Worm (Caenorhabditis elegans) whole organism, L4 larva: Measurements from ENCODE around the gene mau-8.

ENCODE experiments used
- D1046.2 ChIP-seq: fragments of 200-800 bp; sonication (Bioruptor generic); IDR thresholded peaks from 2 replicates; pipeline ENCODE4 v1.3.6; 2022; ENCODE audit warnings: missing genetic modification characterization, missing compliant biosample characterization
- F10B5.3 ChIP-seq: sonication (generic microtip); optimal IDR thresholded peaks from 2 replicates; lab custom pipeline; 2016; ENCODE audit warnings: mild to moderate bottlenecking, missing genetic modification characterization, missing compliant biosample characterization
- F37D6.2 ChIP-seq: sonication (generic microtip); optimal IDR thresholded peaks from 2 replicates; lab custom pipeline; 2016; ENCODE audit warnings: mild to moderate bottlenecking, missing genetic modification characterization, missing compliant biosample characterization
- F49E8.2 ChIP-seq: sonication (generic microtip); optimal IDR thresholded peaks from 2 replicates; lab custom pipeline; 2016; ENCODE audit warnings: missing compliant biosample characterization, mild to moderate bottlenecking, missing genetic modification characterization, borderline replicate concordance
- R02D3.7 ChIP-seq: fragments of 150-350 bp; sonication (generic microtip); optimal IDR thresholded peaks from 3 replicates; lab custom pipeline; 2014; ENCODE audit warnings: missing biosample characterization, missing genetic modification characterization
- T20F7.1 ChIP-seq: fragments of 200-800 bp; sonication (Bioruptor generic); optimal IDR thresholded peaks from 2 replicates; lab custom pipeline; 2018; ENCODE audit warnings: mild to moderate bottlenecking, missing genetic modification characterization, missing compliant biosample characterization
- T26A8.4 ChIP-seq: fragments of 200-800 bp; sonication (Bioruptor generic); IDR thresholded peaks from 2 replicates; pipeline ENCODE4 v1.3.6; 2022; ENCODE audit warnings: missing genetic modification characterization, missing compliant biosample characterization
- Y105C5A.15 ChIP-seq: fragments of 200-800 bp; sonication (Bioruptor generic); IDR thresholded peaks from 2 replicates; pipeline ENCODE4 v1.3.6; 2022; ENCODE audit warnings: missing genetic modification characterization, missing compliant biosample characterization
- Y48G9A.11 ChIP-seq: fragments of 200-800 bp; sonication (Bioruptor generic); IDR thresholded peaks from 2 replicates; pipeline ENCODE4 v1.3.6; 2022; ENCODE audit warnings: missing genetic modification reagents, missing genetic modification characterization, missing compliant biosample characterization
- Y5F2A.4 ChIP-seq: fragments of 200-800 bp; sonication (Bioruptor generic); optimal IDR thresholded peaks from 2 replicates; lab custom pipeline; 2018; ENCODE audit warnings: mild to moderate bottlenecking, missing genetic modification characterization, missing compliant biosample characterization
- ZK337.2 ChIP-seq: fragments of 200-800 bp; sonication (Bioruptor generic); IDR thresholded peaks from 2 replicates; pipeline ENCODE4 v1.3.6; 2022; ENCODE audit warnings: missing genetic modification reagents, missing genetic modification characterization, missing compliant biosample characterization
- ZK546.5 ChIP-seq, 2 experiments: sonication (generic microtip); optimal IDR thresholded peaks; 2 replicates each; lab custom pipeline; 2017; ENCODE audit warnings: missing biosample characterization in 2 of 2, missing genetic modification characterization in 2 of 2
- aha-1 ChIP-seq: fragments of 150-350 bp; peaks from one replicate; lab custom pipeline; 2014; ENCODE audit warnings: missing biosample characterization, missing genetic modification characterization
- ama-1 ChIP-seq: fragments of 150-350 bp; optimal IDR thresholded peaks from 2 replicates; lab custom pipeline; 2014; ENCODE audit warnings: inconsistent platforms, mixed read lengths
- arid-1 ChIP-seq: fragments of 200-800 bp; sonication (Bioruptor generic); conservative IDR thresholded peaks from 2 replicates; pipeline ENCODE4 v1.3.6; 2022; ENCODE audit warnings: missing genetic modification reagents, missing genetic modification characterization, missing compliant biosample characterization
- ceh-62 ChIP-seq: sonication (generic microtip); optimal IDR thresholded peaks from 2 replicates; lab custom pipeline; 2017; ENCODE audit warnings: missing biosample characterization, missing genetic modification characterization
- ceh-82 ChIP-seq: sonication (generic microtip); optimal IDR thresholded peaks from 2 replicates; lab custom pipeline; 2017; ENCODE audit warnings: missing biosample characterization, missing genetic modification characterization
- cey-2 ChIP-seq: sonication (generic microtip); optimal IDR thresholded peaks from 3 replicates; lab custom pipeline; 2017; ENCODE audit warnings: missing genetic modification characterization, mild to moderate bottlenecking, missing compliant biosample characterization, antibody characterized with exemption, borderline replicate concordance; ENCODE audit not compliant: insufficient read depth
- daf-19 ChIP-seq: fragments of 200-800 bp; sonication (Bioruptor generic); conservative IDR thresholded peaks from 2 replicates; pipeline ENCODE4 v1.3.6; 2022; ENCODE audit warnings: missing genetic modification characterization, missing compliant biosample characterization
- dmd-6 ChIP-seq: fragments of 200-800 bp; sonication (Bioruptor generic); IDR thresholded peaks from 2 replicates; pipeline ENCODE4 v1.3.6; 2022; ENCODE audit warnings: missing genetic modification reagents, missing genetic modification characterization, missing compliant biosample characterization
- duxl-1 ChIP-seq: sonication (generic microtip); optimal IDR thresholded peaks from 2 replicates; lab custom pipeline; 2016; ENCODE audit warnings: mild to moderate bottlenecking, missing genetic modification characterization, moderate library complexity, missing compliant biosample characterization; ENCODE audit not compliant: poor library complexity
- egl-43 ChIP-seq: fragments of 200-800 bp; sonication (Bioruptor generic); IDR thresholded peaks from 2 replicates; pipeline ENCODE4 v1.3.6; 2022; ENCODE audit warnings: missing genetic modification reagents, missing genetic modification characterization, missing compliant biosample characterization
- hif-1 ChIP-seq, 2 experiments: sonication (generic microtip); optimal IDR thresholded peaks; 2 replicates each; lab custom pipeline; 2016 to 2017; ENCODE audit warnings: missing compliant biosample characterization in 2 of 2, missing genetic modification characterization in 2 of 2, missing genetic modification reagents in 2 of 2, missing genotype in 2 of 2, mild to moderate bottlenecking in 1 of 2
- hlh-11 ChIP-seq: fragments of 200-800 bp; sonication (Bioruptor generic); optimal IDR thresholded peaks from 2 replicates; lab custom pipeline; 2018; ENCODE audit warnings: mild to moderate bottlenecking, missing genetic modification characterization, missing compliant biosample characterization
- jun-1 ChIP-seq: fragments of 150-350 bp; optimal IDR thresholded peaks from 2 replicates; lab custom pipeline; 2014; ENCODE audit warnings: missing biosample characterization, missing genetic modification reagents, missing genetic modification characterization
- lim-7 ChIP-seq: fragments of 200-800 bp; sonication (Bioruptor generic); IDR thresholded peaks from 2 replicates; pipeline ENCODE4 v1.3.6; 2022; ENCODE audit warnings: missing genetic modification characterization, missing compliant biosample characterization
- lin-15B ChIP-seq: fragments of 150-350 bp; sonication (generic microtip); optimal IDR thresholded peaks from 3 replicates; lab custom pipeline; 2014; ENCODE audit warnings: missing biosample characterization, missing genetic modification characterization
- lin-38 ChIP-seq: fragments of 200-800 bp; sonication (Bioruptor generic); IDR thresholded peaks from 2 replicates; pipeline ENCODE4 v1.3.6; 2022; ENCODE audit warnings: missing genetic modification reagents, missing genetic modification characterization, missing compliant biosample characterization
- lin-39 ChIP-seq: fragments of 150-350 bp; optimal IDR thresholded peaks from 2 replicates; lab custom pipeline; 2014; ENCODE audit warnings: missing biosample characterization, missing genetic modification reagents, missing genetic modification characterization
- lsy-2 ChIP-seq, 2 experiments: fragments of 150-350 bp in 1 of 2; sonication (generic microtip) in 1 of 2; optimal IDR thresholded peaks; 2 replicates each; lab custom pipeline; 2014 to 2017; ENCODE audit warnings: missing biosample characterization in 2 of 2, missing genetic modification characterization in 2 of 2
- madf-9 ChIP-seq: fragments of 200-800 bp; sonication (Bioruptor generic); conservative IDR thresholded peaks from 2 replicates; pipeline ENCODE4 v1.3.6; 2022; ENCODE audit warnings: missing genetic modification reagents, missing genetic modification characterization, missing compliant biosample characterization
- mdt-29 ChIP-seq: fragments of 200-800 bp; sonication (Bioruptor generic); IDR thresholded peaks from 2 replicates; pipeline ENCODE4 v1.3.6; 2022; ENCODE audit warnings: missing genetic modification reagents, missing genetic modification characterization, missing compliant biosample characterization
- mep-1 ChIP-seq: fragments of 150-350 bp; sonication (generic microtip); optimal IDR thresholded peaks from 3 replicates; lab custom pipeline; 2014; ENCODE audit warnings: missing biosample characterization, missing genetic modification characterization
- mes-2 ChIP-seq: sonication (generic microtip); optimal IDR thresholded peaks from 2 replicates; lab custom pipeline; 2016; ENCODE audit warnings: missing genotype, mild to moderate bottlenecking, missing genetic modification characterization, missing compliant biosample characterization; ENCODE audit not compliant: poor library complexity, severe bottlenecking
- mxl-2 ChIP-seq: fragments of 200-800 bp; sonication (Bioruptor generic); conservative IDR thresholded peaks from 2 replicates; pipeline ENCODE4 v1.3.6; 2022; ENCODE audit warnings: missing genetic modification reagents, missing genetic modification characterization, missing compliant biosample characterization
- nhr-10 ChIP-seq: fragments of 150-350 bp; optimal IDR thresholded peaks from 2 replicates; lab custom pipeline; 2014; ENCODE audit warnings: missing biosample characterization, missing genetic modification characterization
- nhr-102 ChIP-seq: sonication (generic microtip); optimal IDR thresholded peaks from 2 replicates; lab custom pipeline; 2016; ENCODE audit warnings: mild to moderate bottlenecking, missing genetic modification characterization, moderate library complexity, missing compliant biosample characterization
- nhr-11 ChIP-seq: fragments of 150-350 bp; optimal IDR thresholded peaks from 2 replicates; lab custom pipeline; 2014; ENCODE audit warnings: missing biosample characterization, missing genetic modification characterization
- nhr-237 ChIP-seq: sonication (generic microtip); optimal IDR thresholded peaks from 2 replicates; lab custom pipeline; 2017; ENCODE audit warnings: missing biosample characterization, missing genetic modification characterization
- nhr-28 ChIP-seq: fragments of 150-350 bp; optimal IDR thresholded peaks from 2 replicates; lab custom pipeline; 2014; ENCODE audit warnings: missing biosample characterization, missing genetic modification characterization
- nhr-41 ChIP-seq: fragments of 200-800 bp; sonication (Bioruptor generic); IDR thresholded peaks from 2 replicates; pipeline ENCODE4 v1.3.6; 2022; ENCODE audit warnings: missing genetic modification reagents, missing genetic modification characterization, missing compliant biosample characterization
- nhr-42 ChIP-seq: fragments of 200-800 bp; sonication (Bioruptor generic); IDR thresholded peaks from 2 replicates; pipeline ENCODE4 v1.3.6; 2022; ENCODE audit warnings: missing genetic modification characterization, missing compliant biosample characterization
- nhr-76 ChIP-seq: fragments of 150-350 bp; optimal IDR thresholded peaks from 2 replicates; lab custom pipeline; 2014; ENCODE audit warnings: missing biosample characterization, missing genetic modification characterization
- nhr-77 ChIP-seq: fragments of 150-350 bp; optimal IDR thresholded peaks from 2 replicates; lab custom pipeline; 2014; ENCODE audit warnings: missing biosample characterization, missing genetic modification characterization
- pha-4 ChIP-seq, 2 experiments: fragments of 150-350 bp in 1 of 2; fragments of 200-800 bp in 1 of 2; sonication (Bioruptor generic) in 1 of 2; IDR thresholded peaks in 1 of 2; optimal IDR thresholded peaks in 1 of 2; 2 replicates each; pipeline versions ENCODE4 v1.3.6 to Lab custom; 2014 to 2022; ENCODE audit warnings: missing genetic modification characterization in 2 of 2, missing genetic modification reagents in 2 of 2, missing biosample characterization in 1 of 2, missing compliant biosample characterization in 1 of 2
- rbr-2 ChIP-seq: sonication (generic microtip); optimal IDR thresholded peaks from 2 replicates; lab custom pipeline; 2016; ENCODE audit warnings: missing genotype, missing genetic modification characterization, missing compliant biosample characterization
- saeg-2 ChIP-seq: fragments of 200-800 bp; sonication (Bioruptor generic); IDR thresholded peaks from 2 replicates; pipeline ENCODE4 v1.3.6; 2022; ENCODE audit warnings: missing genetic modification reagents, missing genetic modification characterization, missing compliant biosample characterization
- skn-1 ChIP-seq: fragments of 150-350 bp; optimal IDR thresholded peaks from 2 replicates; lab custom pipeline; 2014; ENCODE audit warnings: missing biosample characterization, missing genetic modification characterization
- vab-7 ChIP-seq: fragments of 200-800 bp; sonication (Bioruptor generic); IDR thresholded peaks from 2 replicates; pipeline ENCODE4 v1.3.6; 2022; ENCODE audit warnings: missing genetic modification reagents, missing genetic modification characterization, missing compliant biosample characterization
- zag-1 ChIP-seq: fragments of 150-350 bp; optimal IDR thresholded peaks from 2 replicates; lab custom pipeline; 2014; ENCODE audit warnings: missing biosample characterization, missing genetic modification characterization
- zip-11 ChIP-seq: fragments of 200-800 bp; sonication (Bioruptor generic); IDR thresholded peaks from 2 replicates; pipeline ENCODE4 v1.3.6; 2022; ENCODE audit warnings: missing genetic modification characterization, missing compliant biosample characterization
- ztf-7 ChIP-seq: fragments of 150-350 bp; optimal IDR thresholded peaks from 2 replicates; lab custom pipeline; 2014; ENCODE audit warnings: missing biosample characterization, missing genetic modification characterization

mau-8 gene

ce11 chrIV:13393246-13393716 is 15.5 kb downstream of the mau-8 start (continued):
- TF ChIP-seq duxl-1 (tag; lab: Kevin White, UChicago) = no peak
- TF ChIP-seq Y105C5A.15 (GFP tag; lab: Robert Waterston, UW) = no peak
- no peak for TF ChIP-seq nhr-237 (tag; lab: Kevin White, UChicago)
- TF ChIP-seq mdt-29 (GFP tag; lab: Robert Waterston, UW) = peak; percentile 61
- TF ChIP-seq vab-7 (GFP tag; lab: Robert Waterston, UW) = no peak
- peak; percentile 7 for TF ChIP-seq mes-2 (tag; lab: Kevin White, UChicago)
- TF ChIP-seq arid-1 = no peak
- no peak for TF ChIP-seq lin-15B (tag; lab: Kevin White, UChicago)
- peak; percentile 22; the same call in 1 of the 2 replicates for TF ChIP-seq Y48G9A.11 (GFP tag; lab: Robert Waterston, UW)
- no peak for TF ChIP-seq zag-1 (tag; lab: Kevin White, UChicago)
- no peak for TF ChIP-seq ZK337.2 (GFP tag; lab: Robert Waterston, UW)
- peak; percentile 22 for TF ChIP-seq ztf-7
- peak; percentile 1 for TF ChIP-seq cey-2 (tag; lab: Kevin White, UChicago)
- peak; percentile 86 for TF ChIP-seq dmd-6 (GFP tag; lab: Robert Waterston, UW)
- TF ChIP-seq R02D3.7 (tag; lab: Kevin White, UChicago) = no peak
- TF ChIP-seq nhr-41 (GFP tag; lab: Robert Waterston, UW) = no peak
- peak; percentile 68 for TF ChIP-seq nhr-28 (tag; lab: Kevin White, UChicago)
- TF ChIP-seq mep-1 (tag; lab: Kevin White, UChicago) = peak; percentile 5
- no peak for TF ChIP-seq daf-19 (GFP tag; lab: Robert Waterston, UW)
- no peak for TF ChIP-seq madf-9 (GFP tag; lab: Robert Waterston, UW)
- TF ChIP-seq nhr-11 (tag; lab: Kevin White, UChicago) = no peak
- TF ChIP-seq mxl-2 = no peak
- TF ChIP-seq lim-7 (GFP tag; lab: Robert Waterston, UW) = no peak
- TF ChIP-seq lsy-2 (tag; optimal IDR thresholded peaks at IDR 0.05; lab: Kevin White, UChicago) = no peak
- TF ChIP-seq hif-1 (tag; optimal IDR thresholded peaks at IDR 0.05; lab: Kevin White, UChicago) = peak in 1 of 2 experiments; percentile 62
- TF ChIP-seq nhr-102 (tag; lab: Kevin White, UChicago) = peak; percentile 45
- no peak for TF ChIP-seq ama-1 (lab: Kevin White, UChicago)
- TF ChIP-seq lin-39 = no peak
- TF ChIP-seq rbr-2 (tag; lab: Kevin White, UChicago) = no peak
- no peak for TF ChIP-seq skn-1 (tag; lab: Kevin White, UChicago)
- no peak for TF ChIP-seq D1046.2 (GFP tag; lab: Robert Waterston, UW)
- TF ChIP-seq nhr-76 = no peak
- TF ChIP-seq F37D6.2 (tag; lab: Kevin White, UChicago) = no peak
- TF ChIP-seq ZK546.5 (tag; optimal IDR thresholded peaks at IDR 0.05; lab: Kevin White, UChicago) = no peak
- no peak for TF ChIP-seq nhr-42 (GFP tag; lab: Robert Waterston, UW)
- TF ChIP-seq F10B5.3 (tag; lab: Kevin White, UChicago) = no peak
- TF ChIP-seq saeg-2 (GFP tag; lab: Robert Waterston, UW) = no peak
- TF ChIP-seq hlh-11 (tag; lab: Kevin White, UChicago) = peak; percentile 91
- TF ChIP-seq lin-38 (GFP tag; lab: Robert Waterston, UW) = no peak
- no peak for TF ChIP-seq T26A8.4 (GFP tag; lab: Robert Waterston, UW)
- TF ChIP-seq jun-1 (tag; lab: Kevin White, UChicago) = no peak
- TF ChIP-seq ceh-62 (tag; lab: Kevin White, UChicago) = no peak
- peak; percentile 21 for TF ChIP-seq nhr-77 (tag; lab: Kevin White, UChicago)
- TF ChIP-seq zip-11 (GFP tag; lab: Robert Waterston, UW) = no peak
- TF ChIP-seq ceh-82 (tag; lab: Kevin White, UChicago) = no peak
- no peak for TF ChIP-seq Y5F2A.4
- no peak for TF ChIP-seq egl-43 (GFP tag; lab: Robert Waterston, UW)
- peak; percentile 51 for TF ChIP-seq T20F7.1 (GFP tag; lab: Kevin White, UChicago)
- TF ChIP-seq nhr-10 = peak; percentile 87
- no peak; the same call in 1 of the 2 replicates for TF ChIP-seq pha-4 (GFP tag; IDR thresholded peaks at IDR 0.05; lab: Robert Waterston, UW)
- no peak for TF ChIP-seq pha-4 (tag; optimal IDR thresholded peaks at IDR 0.05; lab: Kevin White, UChicago)
- no peak for TF ChIP-seq F49E8.2 (tag; lab: Kevin White, UChicago)
- peak; percentile 97 for TF ChIP-seq aha-1 (tag; lab: Kevin White, UChicago)
